Fruit fly (Drosophila melanogaster) whole organism, embryonic: ENCODE measurements around the gene CG32448.
A peak's percentile ranks its signal among the peaks of the same experiment; 100 is the strongest.

Experiments
- BEAF-32 ChIP-seq: fragments of 200-800 bp; sonication (Bioruptor generic); optimal IDR thresholded peaks from 3 replicates; lab custom pipeline; 2017; ENCODE audit warnings: missing biosample characterization, missing genetic modification characterization, mild to moderate bottlenecking, moderate library complexity, missing genetic modification reagents
- Bteb2 ChIP-seq: fragments of 200-800 bp; sonication (Bioruptor generic); optimal IDR thresholded peaks from 2 replicates; lab custom pipeline; 2016; ENCODE audit warnings: missing biosample characterization, missing genetic modification characterization
- CG10209 ChIP-seq: fragments of 200-800 bp; sonication (Bioruptor generic); optimal IDR thresholded peaks from 3 replicates; lab custom pipeline; 2017; ENCODE audit warnings: missing biosample characterization, mild to moderate bottlenecking, missing genetic modification characterization, missing genetic modification reagents
- CG10959 ChIP-seq: fragments of 200-800 bp; sonication (Bioruptor generic); IDR thresholded peaks from 2 replicates; pipeline ENCODE4 v1.3.6; 2022; ENCODE audit warnings: missing biosample characterization, missing genetic modification characterization
- CG11247 ChIP-seq: fragments of 200-800 bp; sonication (Bioruptor generic); IDR thresholded peaks from 2 replicates; pipeline ENCODE4 v1.3.6; 2022; ENCODE audit warnings: missing biosample characterization, missing genetic modification characterization
- CG11695 ChIP-seq: fragments of 200-800 bp; sonication (Bioruptor generic); IDR thresholded peaks from 3 replicates; pipeline ENCODE4 v1.3.6; 2022; ENCODE audit warnings: missing biosample characterization, missing genetic modification characterization
- CG12071 ChIP-seq: fragments of 200-800 bp; sonication (Bioruptor generic); optimal IDR thresholded peaks from 3 replicates; lab custom pipeline; 2018; ENCODE audit warnings: missing biosample characterization, mild to moderate bottlenecking, missing genetic modification characterization
- CG12155 ChIP-seq: fragments of 200-800 bp; sonication (Bioruptor generic); optimal IDR thresholded peaks from 3 replicates; lab custom pipeline; 2016; ENCODE audit warnings: missing biosample characterization, missing genetic modification characterization
- CG13287 ChIP-seq: fragments of 200-800 bp; sonication (Bioruptor generic); IDR thresholded peaks from 2 replicates; pipeline ENCODE4 v1.3.6; 2022; ENCODE audit warnings: missing biosample characterization, missing genetic modification characterization; ENCODE audit not compliant: partially characterized antibody
- CG14860 ChIP-seq: fragments of 200-800 bp; sonication (Bioruptor generic); IDR thresholded peaks from 3 replicates; pipeline ENCODE4 v1.3.6; 2022; ENCODE audit warnings: missing biosample characterization, missing genetic modification characterization; ENCODE audit not compliant: partially characterized antibody
- CG17359 ChIP-seq: fragments of 200-800 bp; sonication (Bioruptor generic); optimal IDR thresholded peaks from 3 replicates; lab custom pipeline; 2018; ENCODE audit warnings: missing biosample characterization, mild to moderate bottlenecking, missing genetic modification characterization, moderate library complexity
- CG18011 ChIP-seq: fragments of 200-800 bp; sonication (Bioruptor generic); optimal IDR thresholded peaks from 2 replicates; lab custom pipeline; 2017; ENCODE audit warnings: missing biosample characterization, missing genetic modification characterization, mild to moderate bottlenecking, moderate library complexity, missing genotype
- CG31441 ChIP-seq: fragments of 200-800 bp; sonication (Bioruptor generic); IDR thresholded peaks from 2 replicates; pipeline ENCODE4 v1.3.6; 2022; ENCODE audit warnings: missing biosample characterization, missing genetic modification characterization
- CG3163 ChIP-seq: fragments of 200-800 bp; sonication (Bioruptor generic); optimal IDR thresholded peaks from 3 replicates; lab custom pipeline; 2016; ENCODE audit warnings: missing biosample characterization, missing genetic modification characterization
- CG4360 ChIP-seq: fragments of 200-800 bp; sonication (Bioruptor generic); IDR thresholded peaks from 2 replicates; pipeline ENCODE4 v1.3.6; 2022; ENCODE audit warnings: missing biosample characterization, missing genetic modification characterization
- CG6813 ChIP-seq: fragments of 200-800 bp; sonication (Bioruptor generic); optimal IDR thresholded peaks from 2 replicates; lab custom pipeline; 2017; ENCODE audit warnings: missing biosample characterization, missing genetic modification characterization, mild to moderate bottlenecking, moderate library complexity, missing genetic modification reagents
- CG6854 ChIP-seq: fragments of 200-800 bp; sonication (Bioruptor generic); optimal IDR thresholded peaks from 3 replicates; lab custom pipeline; 2017; ENCODE audit warnings: missing biosample characterization, mild to moderate bottlenecking, missing genetic modification characterization
- CG7556 ChIP-seq: fragments of 200-800 bp; sonication (Bioruptor generic); optimal IDR thresholded peaks from 2 replicates; lab custom pipeline; 2017; ENCODE audit warnings: missing biosample characterization, mild to moderate bottlenecking, missing genetic modification characterization
- CG7839 ChIP-seq: fragments of 200-800 bp; sonication (Bioruptor generic); optimal IDR thresholded peaks from 3 replicates; lab custom pipeline; 2018; ENCODE audit warnings: missing biosample characterization, mild to moderate bottlenecking, missing genetic modification characterization, moderate library complexity
- CG7987 ChIP-seq: fragments of 200-800 bp; sonication (Bioruptor generic); optimal IDR thresholded peaks from 2 replicates; lab custom pipeline; 2018; ENCODE audit warnings: missing biosample characterization, mild to moderate bottlenecking, missing genetic modification characterization, moderate library complexity
- CG9437 ChIP-seq: fragments of 200-800 bp; sonication (Bioruptor generic); optimal IDR thresholded peaks from 2 replicates; lab custom pipeline; 2018; ENCODE audit warnings: missing biosample characterization, mild to moderate bottlenecking, missing genetic modification characterization
- CG9727 ChIP-seq: fragments of 200-800 bp; sonication (Bioruptor generic); optimal IDR thresholded peaks from 3 replicates; lab custom pipeline; 2017; ENCODE audit warnings: missing biosample characterization, mild to moderate bottlenecking, missing genetic modification characterization
- Chrac-16 ChIP-seq: fragments of 200-800 bp; sonication (Bioruptor generic); optimal IDR thresholded peaks from 3 replicates; lab custom pipeline; 2016; ENCODE audit warnings: missing biosample characterization, missing genetic modification characterization
- CoRest ChIP-seq: fragments of 200-800 bp; sonication (Bioruptor generic); optimal IDR thresholded peaks from 3 replicates; lab custom pipeline; 2018; ENCODE audit warnings: missing biosample characterization, mild to moderate bottlenecking, missing genetic modification characterization, moderate library complexity
- Hmx ChIP-seq: fragments of 200-800 bp; sonication (Bioruptor generic); optimal IDR thresholded peaks from 2 replicates; lab custom pipeline; 2016; ENCODE audit warnings: missing biosample characterization, missing genetic modification characterization
- Lim3 ChIP-seq: fragments of 200-800 bp; sonication (Bioruptor generic); IDR thresholded peaks from 2 replicates; pipeline ENCODE4 v1.3.6; 2022; ENCODE audit warnings: missing biosample characterization, missing genetic modification characterization
- Opbp ChIP-seq: fragments of 200-800 bp; sonication (Bioruptor generic); IDR thresholded peaks from 3 replicates; pipeline ENCODE4 v1.3.6; 2022; ENCODE audit warnings: missing biosample characterization, missing genetic modification characterization; ENCODE audit not compliant: partially characterized antibody
- Poxn ChIP-seq: fragments of 200-800 bp; sonication (Bioruptor generic); IDR thresholded peaks from 2 replicates; pipeline ENCODE4 v1.3.6; 2022; ENCODE audit warnings: missing biosample characterization, missing genetic modification characterization
- Sox102F ChIP-seq: fragments of 200-800 bp; sonication (Bioruptor generic); optimal IDR thresholded peaks from 2 replicates; lab custom pipeline; 2018; ENCODE audit warnings: missing biosample characterization, mild to moderate bottlenecking, missing genetic modification characterization, moderate library complexity
- Sry-β ChIP-seq: fragments of 200-800 bp; sonication (Bioruptor generic); optimal IDR thresholded peaks from 2 replicates; lab custom pipeline; 2018; ENCODE audit warnings: missing biosample characterization, mild to moderate bottlenecking, missing genetic modification characterization, moderate library complexity
- Xbp1 ChIP-seq: fragments of 200-800 bp; sonication (Bioruptor generic); optimal IDR thresholded peaks from 3 replicates; lab custom pipeline; 2016; ENCODE audit warnings: missing biosample characterization, mild to moderate bottlenecking, missing genetic modification characterization
- Xrp1 ChIP-seq: fragments of 200-800 bp; sonication (Bioruptor generic); IDR thresholded peaks from 2 replicates; pipeline ENCODE4 v1.3.6; 2022; ENCODE audit warnings: missing biosample characterization, missing genetic modification characterization
- bab2 ChIP-seq: fragments of 200-800 bp; sonication (Bioruptor generic); optimal IDR thresholded peaks from 2 replicates; lab custom pipeline; 2016; ENCODE audit warnings: missing biosample characterization, missing genetic modification characterization
- crc ChIP-seq: fragments of 200-800 bp; sonication (Bioruptor generic); optimal IDR thresholded peaks from 2 replicates; lab custom pipeline; 2016; ENCODE audit warnings: missing biosample characterization, missing genetic modification characterization
- dpn ChIP-seq, 2 experiments: fragments of 200-800 bp; sonication (Bioruptor generic); optimal IDR thresholded peaks; 3 replicates each; lab custom pipeline; 2016; ENCODE audit warnings: missing biosample characterization in 2 of 2, missing genetic modification characterization in 2 of 2
- gfzf ChIP-seq: fragments of 200-800 bp; sonication (Bioruptor generic); optimal IDR thresholded peaks from 2 replicates; lab custom pipeline; 2016; ENCODE audit warnings: missing biosample characterization, mild to moderate bottlenecking, missing genetic modification characterization, moderate library complexity
- gt ChIP-seq: fragments of 200-800 bp; sonication (Bioruptor generic); IDR thresholded peaks from 2 replicates; pipeline ENCODE4 v1.3.6; 2022; ENCODE audit warnings: missing biosample characterization, missing genetic modification characterization
- hb ChIP-seq: fragments of 200-800 bp; sonication (Bioruptor generic); IDR thresholded peaks from 3 replicates; pipeline ENCODE4 v1.3.6; 2022; ENCODE audit warnings: missing biosample characterization, missing genetic modification characterization; ENCODE audit not compliant: partially characterized antibody
- hth ChIP-seq: fragments of >200 bp; optimal IDR thresholded peaks from 2 replicates; lab custom pipeline; 2017; ENCODE audit warnings: inconsistent platforms
- knrl ChIP-seq: fragments of 200-800 bp; sonication (Bioruptor generic); IDR thresholded peaks from 3 replicates; pipeline ENCODE4 v1.3.6; 2022; ENCODE audit warnings: missing biosample characterization, missing genetic modification characterization; ENCODE audit not compliant: partially characterized antibody
- lab ChIP-seq: fragments of 200-800 bp; sonication (Bioruptor generic); optimal IDR thresholded peaks from 3 replicates; lab custom pipeline; 2017; ENCODE audit warnings: missing biosample characterization, missing genetic modification characterization, mild to moderate bottlenecking, moderate library complexity, missing genetic modification reagents
- mirr ChIP-seq: fragments of 200-800 bp; sonication (Bioruptor generic); optimal IDR thresholded peaks from 3 replicates; lab custom pipeline; 2018; ENCODE audit warnings: missing biosample characterization, mild to moderate bottlenecking, missing genetic modification characterization
- ranshi ChIP-seq: fragments of 200-800 bp; sonication (Bioruptor generic); IDR thresholded peaks from 2 replicates; pipeline ENCODE4 v1.3.6; 2022; ENCODE audit warnings: missing biosample characterization, missing genetic modification characterization
- slou ChIP-seq: fragments of 200-800 bp; sonication (Bioruptor generic); optimal IDR thresholded peaks from 3 replicates; lab custom pipeline; 2016; ENCODE audit warnings: missing biosample characterization, missing genetic modification characterization
- so ChIP-seq: fragments of 200-800 bp; sonication (Bioruptor generic); IDR thresholded peaks from 3 replicates; pipeline ENCODE4 v1.3.6; 2022; ENCODE audit warnings: missing biosample characterization, missing genetic modification characterization
- tna ChIP-seq: fragments of 200-800 bp; sonication (Bioruptor generic); IDR thresholded peaks from 2 replicates; pipeline ENCODE4 v1.3.6; 2022; ENCODE audit warnings: missing biosample characterization, missing genetic modification characterization; ENCODE audit not compliant: partially characterized antibody
- trem ChIP-seq: fragments of 200-800 bp; optimal IDR thresholded peaks from 3 replicates; lab custom pipeline; 2019; ENCODE audit warnings: missing biosample characterization, mild to moderate bottlenecking, missing genetic modification characterization, moderate library complexity
- unc-4 ChIP-seq: fragments of 200-800 bp; sonication (Bioruptor generic); IDR thresholded peaks from 2 replicates; pipeline ENCODE4 v1.3.6; 2022; ENCODE audit warnings: missing biosample characterization, missing genetic modification characterization; ENCODE audit not compliant: partially characterized antibody

The CG32448 gene

dm6 chr3L:21824725-21825353 is 3.4 kb downstream of the CG32448 start, which contains the start of gene eIF2A (continued):
- TF ChIP-seq Xrp1 (GFP tag; lab: Robert Waterston, UW) (peak; percentile 71), hth (lab: Kevin White, UChicago) (no peak), crc (GFP tag; lab: Kevin White, UChicago) (no peak), CG4360 (GFP tag; lab: Robert Waterston, UW) (peak; percentile 97), gfzf (peak; percentile 51), Sry-β (peak; percentile 22), Poxn (GFP tag; lab: Robert Waterston, UW) (no peak), CG6813 (GFP tag; lab: Kevin White, UChicago) (peak; percentile 18), Sox102F (no peak), CG9727 (GFP tag; lab: Kevin White, UChicago) (peak; percentile 7), lab (GFP tag; lab: Kevin White, UChicago) (no peak), CoRest (tag; lab: Kevin White, UChicago) (peak; percentile 38), CG9437 (GFP tag; lab: Kevin White, UChicago) (no peak), CG10959 (peak; percentile 21; the same call in 1 of the 2 replicates), CG7987 (GFP tag; lab: Kevin White, UChicago) (peak; percentile 84), knrl (GFP tag; lab: Robert Waterston, UW) (peak; percentile 72), so (0 out of 3 replicates have a peak, but pooled peaks have one; percentile 15), CG7556 (GFP tag; lab: Kevin White, UChicago) (peak; percentile 15), gt (GFP tag; lab: Robert Waterston, UW) (no peak), Xbp1 (GFP tag; lab: Kevin White, UChicago) (peak; percentile 68), CG17359 (tag; lab: Kevin White, UChicago) (peak; percentile 44), dpn (GFP tag; optimal IDR thresholded peaks at IDR 0.05; lab: Kevin White, UChicago) (peak; percentile 73 to 78), unc-4 (GFP tag; lab: Robert Waterston, UW) (peak; percentile 73), tna (GFP tag; lab: Robert Waterston, UW) (peak; percentile 70), CG11695 (GFP tag; lab: Robert Waterston, UW) (0 out of 3 replicates have a peak, but pooled peaks have one; percentile 6), ranshi (0 out of 2 replicates have a peak, but pooled peaks have one; percentile 57), hb (GFP tag; lab: Robert Waterston, UW) (no peak), CG7839 (tag; lab: Kevin White, UChicago) (peak; percentile 25), CG10209 (GFP tag; lab: Kevin White, UChicago) (peak; percentile 10), slou (GFP tag; lab: Kevin White, UChicago) (no peak), trem (tag; lab: Kevin White, UChicago) (peak; percentile 85), Chrac-16 (GFP tag; lab: Kevin White, UChicago) (peak; percentile 25), CG6854 (peak; percentile 19), CG18011 (GFP tag; lab: Kevin White, UChicago) (peak; percentile 45), CG13287 (peak; percentile 90), CG12155 (GFP tag; lab: Kevin White, UChicago) (peak; percentile 56), CG31441 (GFP tag; lab: Robert Waterston, UW) (peak; percentile 24; the same call in 1 of the 2 replicates), bab2 (GFP tag; lab: Kevin White, UChicago) (peak; percentile 57), CG11247 (peak; percentile 74), CG14860 (GFP tag; lab: Robert Waterston, UW) (0 out of 3 replicates have a peak, but pooled peaks have one; percentile 39), Hmx (GFP tag; lab: Kevin White, UChicago) (no peak), Bteb2 (GFP tag; lab: Kevin White, UChicago) (peak; percentile 57), CG12071 (GFP tag; lab: Kevin White, UChicago) (peak; percentile 58), BEAF-32 (peak; percentile 76), mirr (GFP tag; lab: Kevin White, UChicago) (peak; percentile 89), CG3163 (peak; percentile 65), Lim3 (GFP tag; lab: Robert Waterston, UW) (no peak), Opbp (GFP tag; lab: Robert Waterston, UW) (peak; percentile 88)
